Worm (Caenorhabditis elegans): ENCODE measurements around the gene ZK353.3.

Gene ZK353.3

DNA sequence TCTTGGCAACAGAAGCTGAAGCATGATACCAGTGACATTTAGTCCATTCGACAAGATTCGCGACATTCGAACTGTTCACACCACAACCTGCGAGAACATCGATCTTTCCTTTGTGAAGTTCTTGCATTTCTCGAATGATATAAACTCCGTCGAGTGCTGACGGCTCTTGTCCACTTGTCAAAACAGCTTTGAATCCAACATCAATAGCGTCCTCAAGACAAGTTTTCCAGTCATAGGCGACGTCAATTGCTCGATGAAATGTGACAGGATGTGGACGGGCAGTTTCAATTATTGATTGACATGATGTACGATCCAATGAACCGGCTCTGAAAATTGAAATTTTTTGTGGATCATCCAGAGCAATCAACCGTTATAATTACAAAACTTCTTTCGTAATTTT is 6.8 kb downstream of the ZK353.3 start:
- TF ChIP-seq nhr-23 (tag; optimal IDR thresholded peaks at IDR 0.05) (no peak), ceh-28 (tag; optimal IDR thresholded peaks at IDR 0.05) (no peak), lin-39 (tag; optimal IDR thresholded peaks at IDR 0.05) (no peak), sea-2 (GFP tag; optimal IDR thresholded peaks at IDR 0.05) (no peak)

- no peak for TF ChIP-seq nhr-76 (tag; optimal IDR thresholded peaks at IDR 0.05)
Observed at ce11 chrIII:8403507-8403906, 7.7 kb downstream of the ZK353.3 start, which contains the start of gene cutc-1. cutc-1 (minus strand) TSS chrIII:8403607.

DNA sequence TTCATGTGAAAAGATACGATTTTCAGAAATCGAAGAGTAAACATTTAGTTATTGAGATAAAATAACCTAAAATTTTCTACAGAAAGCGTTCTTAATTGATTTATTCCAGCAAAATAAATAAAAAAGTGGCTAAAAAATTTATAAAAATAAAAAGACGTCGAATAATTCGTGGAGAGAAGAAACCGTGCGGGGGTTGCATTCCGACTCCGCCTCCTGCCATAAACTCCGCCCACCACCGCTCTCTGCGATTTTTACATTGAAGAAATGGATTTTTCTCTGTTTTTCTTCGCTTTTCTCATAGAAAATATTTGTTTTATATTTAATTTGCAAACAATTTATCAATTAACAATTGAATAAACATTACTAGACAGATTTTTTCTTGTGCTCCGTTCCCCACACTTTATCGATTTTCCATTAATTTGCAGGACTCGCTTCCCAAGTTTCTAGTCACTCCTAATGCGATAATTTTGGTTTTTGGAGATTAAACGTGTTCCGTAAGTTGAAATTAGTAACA is 9.7 kb downstream of the ZK353.3 start, which contains the start of the genes ubxn-4 and cyy-1:
ubxn-4 (minus strand) TSS at position 114 of the 514 bp plus-strand sequence.
cyy-1 (plus strand) TSS at position 426 of the 514 bp plus-strand sequence.
- TF ChIP-seq nhr-43 (tag; optimal IDR thresholded peaks at IDR 0.05; ENCODE audit: poor library complexity, severe bottlenecking) (no peak), nhr-28 (tag; optimal IDR thresholded peaks at IDR 0.05) (no peak), fkh-2 (tag; optimal IDR thresholded peaks at IDR 0.05) (no peak), elt-3 (tag; optimal IDR thresholded peaks at IDR 0.05) (no peak), aly-2 (tag; optimal IDR thresholded peaks at IDR 0.05) (no peak), ztf-4 (tag; optimal IDR thresholded peaks at IDR 0.05) (no peak), nhr-237 (tag; optimal IDR thresholded peaks at IDR 0.05) (no peak), nfya-1 (tag; optimal IDR thresholded peaks at IDR 0.05; ENCODE audit: insufficient read depth) (peak; percentile 66), skn-1 (tag; optimal IDR thresholded peaks at IDR 0.05) (no peak), ceh-82 (tag; optimal IDR thresholded peaks at IDR 0.05) (no peak), hmg-11 (tag; optimal IDR thresholded peaks at IDR 0.05) (peak; percentile 29), lsy-12 (tag; optimal IDR thresholded peaks at IDR 0.05) (no peak), ztf-11 (tag; optimal IDR thresholded peaks at IDR 0.05) (no peak), nhr-25 (tag; optimal IDR thresholded peaks at IDR 0.05) (no peak), egl-5 (tag; optimal IDR thresholded peaks at IDR 0.05) (no peak), elt-1 (tag; optimal IDR thresholded peaks at IDR 0.05) (no peak), ZK546.5 (tag; optimal IDR thresholded peaks at IDR 0.05) (no peak), pqm-1 (tag; optimal IDR thresholded peaks at IDR 0.05) (no peak)

DNA sequence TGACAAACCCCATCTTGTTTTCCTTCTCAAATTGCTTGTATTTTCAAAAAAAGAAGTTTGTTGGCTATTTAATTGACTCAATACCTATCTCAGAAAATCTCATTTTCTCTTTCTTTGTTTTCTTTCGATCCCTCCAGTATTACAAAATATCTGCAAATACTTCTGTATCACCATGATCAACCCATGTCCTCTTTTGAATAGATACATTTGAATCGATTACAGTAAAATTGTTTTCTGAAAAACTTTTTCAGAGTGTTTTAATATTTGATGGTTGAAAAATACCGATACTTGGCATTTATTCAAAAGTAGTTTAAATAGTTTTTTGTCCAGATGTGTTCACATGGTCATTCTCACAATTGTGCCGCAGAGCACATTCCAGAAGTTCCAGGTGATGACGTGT is 13.4 kb downstream of the ZK353.3 start, which contains the start of gene ZK353.9:
ZK353.9 (plus strand) TSS at position 331 of the 400 bp plus-strand sequence.
- no peak for TF ChIP-seq pha-4 (tag; optimal IDR thresholded peaks at IDR 0.05)
- TF ChIP-seq ceh-28 (tag; optimal IDR thresholded peaks at IDR 0.05): no peak
- TF ChIP-seq hmg-11 (tag; optimal IDR thresholded peaks at IDR 0.05): no peak
- no peak for TF ChIP-seq nhr-25 (tag; optimal IDR thresholded peaks at IDR 0.05)
- TF ChIP-seq egl-27 (tag; optimal IDR thresholded peaks at IDR 0.05): no peak
- TF ChIP-seq nfya-1 (tag; optimal IDR thresholded peaks at IDR 0.05; ENCODE audit: insufficient read depth): no peak
- TF ChIP-seq ceh-9 (tag; optimal IDR thresholded peaks at IDR 0.05): no peak
- no peak for TF ChIP-seq pqm-1 (tag; optimal IDR thresholded peaks at IDR 0.05)
- TF ChIP-seq nhr-11 (tag; optimal IDR thresholded peaks at IDR 0.05): no peak
- TF ChIP-seq elt-3 (tag; optimal IDR thresholded peaks at IDR 0.05): no peak

DNA sequence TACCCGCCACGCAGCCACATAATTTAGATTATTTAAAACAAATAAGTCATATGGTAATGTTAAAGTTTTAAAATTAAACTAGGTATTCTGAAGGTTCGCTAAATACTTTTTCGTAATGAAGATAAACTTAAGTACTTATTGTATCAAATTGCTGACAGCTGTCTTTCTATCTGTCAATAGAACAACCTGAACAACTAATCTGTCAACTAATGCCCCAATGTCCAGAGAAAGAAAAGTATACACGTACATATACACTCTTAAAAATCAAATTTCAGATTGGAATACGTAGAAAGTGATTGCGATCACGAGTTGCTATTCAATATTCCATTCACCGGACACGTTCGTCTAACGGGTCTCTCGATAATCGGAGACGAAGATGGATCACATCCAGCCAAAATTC is 15.0 kb downstream of the ZK353.3 start:
- TF ChIP-seq hmg-11 (tag; optimal IDR thresholded peaks at IDR 0.05): no peak
- no peak for TF ChIP-seq elt-3 (tag; optimal IDR thresholded peaks at IDR 0.05)
- no peak for TF ChIP-seq nhr-12 (tag; optimal IDR thresholded peaks at IDR 0.05)

DNA sequence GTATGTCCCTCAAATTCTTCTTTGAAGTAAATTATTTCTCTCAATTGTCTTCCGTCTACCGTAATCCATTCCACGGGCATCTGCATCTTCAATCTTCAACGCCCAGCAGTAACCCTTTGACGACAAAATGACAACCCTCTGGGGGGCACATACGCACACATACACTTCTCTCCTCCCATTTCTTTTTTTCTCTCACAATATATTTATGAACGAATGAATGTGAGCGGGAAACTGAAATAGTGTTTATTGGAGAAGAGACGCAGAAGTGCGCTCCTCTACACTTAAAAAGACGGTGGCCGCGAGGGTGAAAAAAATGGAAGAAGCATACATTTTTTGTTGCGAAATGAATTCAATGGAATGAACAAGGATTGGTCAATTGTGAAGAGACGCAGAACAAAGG is 16.2 kb downstream of the ZK353.3 start:
- TF ChIP-seq pha-4 (tag; optimal IDR thresholded peaks at IDR 0.05) (peak; percentile 82), ceh-28 (tag; optimal IDR thresholded peaks at IDR 0.05) (peak; percentile 59), ceh-82 (tag; optimal IDR thresholded peaks at IDR 0.05) (no peak), egl-5 (tag; optimal IDR thresholded peaks at IDR 0.05) (peak; percentile 60), nfya-1 (tag; optimal IDR thresholded peaks at IDR 0.05; ENCODE audit: insufficient read depth) (peak; percentile 99), egl-27 (tag; optimal IDR thresholded peaks at IDR 0.05) (no peak), tbx-2 (tag; optimal IDR thresholded peaks at IDR 0.05) (no peak), fkh-10 (GFP tag; optimal IDR thresholded peaks at IDR 0.05) (peak; percentile 75), nhr-23 (tag; optimal IDR thresholded peaks at IDR 0.05) (peak; percentile 78), pqm-1 (tag; optimal IDR thresholded peaks at IDR 0.05) (peak; percentile 66), unc-62 (GFP tag; optimal IDR thresholded peaks at IDR 0.05) (peak; percentile 70), lin-15B (tag; optimal IDR thresholded peaks at IDR 0.05) (peak; percentile 88), skn-1 (tag; optimal IDR thresholded peaks at IDR 0.05) (peak; percentile 35), hmg-11 (tag; optimal IDR thresholded peaks at IDR 0.05) (peak; percentile 80), lin-39 (tag; optimal IDR thresholded peaks at IDR 0.05) (peak; percentile 77), ceh-16 (tag; optimal IDR thresholded peaks at IDR 0.05) (no peak), snpc-4 (tag; optimal IDR thresholded peaks at IDR 0.05) (peak; percentile 82), lsy-12 (tag; optimal IDR thresholded peaks at IDR 0.05) (peak; percentile 85), elt-1 (tag; optimal IDR thresholded peaks at IDR 0.05) (peak; percentile 55), nhr-12 (tag; optimal IDR thresholded peaks at IDR 0.05) (no peak), nhr-43 (tag; optimal IDR thresholded peaks at IDR 0.05; ENCODE audit: poor library complexity, severe bottlenecking) (peak; percentile 14), R02D3.7 (tag; optimal IDR thresholded peaks at IDR 0.05) (peak; percentile 23), nhr-25 (tag; optimal IDR thresholded peaks at IDR 0.05) (peak; percentile 83), elt-2 (tag; optimal IDR thresholded peaks at IDR 0.05) (peak; percentile 65), ztf-4 (tag; optimal IDR thresholded peaks at IDR 0.05) (no peak)

All from whole organism, L3 larva.